Worm (Caenorhabditis elegans) whole organism, young adult: Measurements from ENCODE around the gene Y53C12A.8.

ENCODE experiments used
- Y79H2A.3 ChIP-seq: fragments of 200-800 bp; sonication (Bioruptor generic); conservative IDR thresholded peaks from 2 replicates; pipeline ENCODE4 v1.3.6; 2022; ENCODE audit warnings: missing genetic modification reagents, missing genetic modification characterization, missing compliant biosample characterization
- cebp-1 ChIP-seq, 2 experiments: fragments of 200-800 bp in 1 of 2; sonication (Bioruptor generic) in 1 of 2; sonication (generic microtip) in 1 of 2; IDR thresholded peaks in 1 of 2; optimal IDR thresholded peaks in 1 of 2; 2 replicates each; pipeline versions ENCODE4 v1.3.6 to Lab custom; 2017 to 2022; ENCODE audit warnings: missing compliant biosample characterization in 2 of 2, missing genetic modification characterization in 2 of 2, mild to moderate bottlenecking in 1 of 2, missing genetic modification reagents in 1 of 2, moderate library complexity in 1 of 2
- lin-40 ChIP-seq: sonication (generic microtip); optimal IDR thresholded peaks from 2 replicates; lab custom pipeline; 2016; ENCODE audit warnings: missing genetic modification characterization, mild to moderate bottlenecking, missing compliant biosample characterization, missing genotype, missing genetic modification reagents
- nfya-1 ChIP-seq: sonication (generic microtip); optimal IDR thresholded peaks from 2 replicates; lab custom pipeline; 2017; ENCODE audit warnings: antibody characterized with exemption, missing compliant biosample characterization, missing genetic modification characterization, borderline replicate concordance; ENCODE audit not compliant: insufficient read depth
- nhr-179 ChIP-seq: sonication (generic microtip); optimal IDR thresholded peaks from 2 replicates; lab custom pipeline; 2016; ENCODE audit warnings: mild to moderate bottlenecking, missing genetic modification characterization, missing compliant biosample characterization
- nhr-27 ChIP-seq: fragments of 200-800 bp; sonication (Bioruptor generic); optimal IDR thresholded peaks from 2 replicates; lab custom pipeline; 2018; ENCODE audit warnings: mild to moderate bottlenecking, missing genetic modification characterization, moderate library complexity, missing compliant biosample characterization
- nhr-90 ChIP-seq: sonication (generic microtip); optimal IDR thresholded peaks from 2 replicates; lab custom pipeline; 2016; ENCODE audit warnings: missing genotype, mild to moderate bottlenecking, missing genetic modification characterization, missing compliant biosample characterization
- repo-1 ChIP-seq: sonication (generic microtip); optimal IDR thresholded peaks from 2 replicates; lab custom pipeline; 2017; ENCODE audit warnings: mild to moderate bottlenecking, missing genetic modification characterization, missing compliant biosample characterization
- tbp1 ChIP-seq: fragments of 200-800 bp; sonication (Bioruptor generic); optimal IDR thresholded peaks from 2 replicates; lab custom pipeline; 2018; ENCODE audit warnings: mild to moderate bottlenecking, missing genetic modification characterization, missing compliant biosample characterization
- ztf-3 ChIP-seq: fragments of 200-800 bp; sonication (Bioruptor generic); optimal IDR thresholded peaks from 2 replicates; lab custom pipeline; 2018; ENCODE audit warnings: mild to moderate bottlenecking, missing genetic modification characterization, missing compliant biosample characterization

DNA sequence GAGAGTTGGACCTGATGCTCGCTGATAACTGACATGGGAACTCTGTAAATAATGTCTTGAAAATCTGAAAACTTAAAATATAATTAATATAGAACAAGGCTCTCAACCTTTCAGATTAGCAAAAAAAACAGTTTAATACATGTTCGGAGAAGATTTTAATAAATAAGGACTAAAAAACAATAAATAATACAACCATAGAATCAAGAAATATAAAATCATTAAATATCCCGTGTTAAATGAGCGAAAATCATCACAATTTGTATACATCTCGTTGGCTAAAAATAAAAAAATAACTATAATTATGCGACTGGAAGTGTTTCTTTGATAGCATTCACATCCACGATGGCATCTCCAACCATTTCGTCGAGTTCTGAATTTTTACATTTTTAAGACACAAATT lies 4.5 kb upstream of the Y53C12A.8 start, which contains the start of gene Y53C12A.10:
- TF ChIP-seq nhr-90 = no peak
- no peak for TF ChIP-seq lin-40 (tag; lab: Kevin White, UChicago)
- TF ChIP-seq nfya-1 = no peak
- no peak for TF ChIP-seq ztf-3 (GFP tag; lab: Kevin White, UChicago)
- TF ChIP-seq repo-1 (tag; lab: Kevin White, UChicago) = no peak
- no peak for TF ChIP-seq nhr-179
- no peak for TF ChIP-seq Y79H2A.3
- TF ChIP-seq cebp-1 (GFP tag; IDR thresholded peaks at IDR 0.05; lab: Robert Waterston, UW) = no peak
- TF ChIP-seq cebp-1 (tag; optimal IDR thresholded peaks at IDR 0.05; lab: Kevin White, UChicago) = no peak
- TF ChIP-seq nhr-27 (tag; lab: Kevin White, UChicago) = no peak
- TF ChIP-seq tbp1 = no peak
